Worm (Caenorhabditis elegans): ENCODE results near the gene str-87.

DNA sequence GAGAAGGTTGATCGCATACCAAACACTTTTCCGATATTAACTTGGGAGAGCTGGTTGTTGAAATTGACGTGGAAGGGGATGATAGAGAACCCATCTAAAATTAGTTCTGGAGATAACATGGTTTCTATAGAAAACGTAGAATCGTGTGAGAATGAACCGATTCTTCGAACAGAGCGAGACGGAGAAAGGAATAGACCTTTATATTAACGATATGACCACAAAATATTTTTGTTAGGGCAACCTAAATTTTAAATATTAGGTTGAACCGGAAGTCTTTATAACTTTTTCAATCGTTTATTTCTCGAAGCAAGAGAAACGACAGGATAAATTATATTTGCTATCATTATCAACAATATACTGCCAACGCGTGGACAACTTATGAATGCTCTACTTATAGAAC, 21.9 kb downstream of the str-87 start, which contains the start of gene nhr-219:
- TF ChIP-seq ref-1 (GFP tag; conservative IDR thresholded peaks at IDR 0.05) (no peak), flt-1 (GFP tag; IDR thresholded peaks at IDR 0.05) (no peak), klf-2 (GFP tag; conservative IDR thresholded peaks at IDR 0.05) (no peak), ztf-29 (GFP tag; IDR thresholded peaks at IDR 0.05) (no peak), ztf-23 (GFP tag; IDR thresholded peaks at IDR 0.05) (no peak), med-1 (GFP tag; optimal IDR thresholded peaks at IDR 0.05; ENCODE audit: insufficient read depth) (no peak), T22C8.4 (GFP tag; IDR thresholded peaks at IDR 0.05) (no peak), tab-1 (GFP tag; IDR thresholded peaks at IDR 0.05) (no peak)
